Worm (Caenorhabditis elegans): ENCODE data around the gene nhr-91.

DNA sequence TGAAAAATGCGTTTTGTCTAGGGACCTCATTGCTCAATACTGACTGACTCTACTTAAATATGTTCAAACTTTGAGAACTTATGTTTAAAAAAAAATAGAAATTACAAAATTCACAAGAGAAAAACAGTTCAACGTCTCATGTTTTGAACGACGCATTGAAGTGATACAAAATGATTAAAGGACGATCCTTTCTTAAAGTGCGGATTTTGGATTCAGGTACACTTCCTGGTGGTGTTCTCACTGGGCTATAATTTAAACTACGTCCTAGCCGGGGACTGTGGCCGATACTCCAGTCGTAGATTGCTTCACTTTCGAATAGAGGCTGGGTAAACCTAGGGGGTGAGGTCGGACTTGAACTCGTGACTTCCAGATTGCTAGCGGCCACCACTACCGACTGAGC is 26.5 kb downstream of the nhr-91 start:
- TF ChIP-seq pes-1 (GFP tag; IDR thresholded peaks at IDR 0.05) (no peak), F13C5.2 (tag; optimal IDR thresholded peaks at IDR 0.05) (no peak), tbx-11 (GFP tag; IDR thresholded peaks at IDR 0.05) (no peak)

Data from whole organism, early embryonic.